Fruit fly (Drosophila melanogaster): ENCODE data around the gene CG34269.

The CG34269 gene

dm6 chr3L:528037-528436, at the start of gene CG34269:
CG34269 (plus strand) TSS chr3L:528337.
- TF ChIP-seq insv (optimal IDR thresholded peaks at IDR 0.05), result no peak
- TF ChIP-seq ttk (optimal IDR thresholded peaks at IDR 0.05), result no peak
- no peak for TF ChIP-seq psq (optimal IDR thresholded peaks at IDR 0.05)
- no peak for TF ChIP-seq Sin3A (optimal IDR thresholded peaks at IDR 0.05)
- no peak for TF ChIP-seq Myc (optimal IDR thresholded peaks at IDR 0.05)
- no peak for TF ChIP-seq h (optimal IDR thresholded peaks at IDR 0.05)

- no peak for TF ChIP-seq Sin3A (optimal IDR thresholded peaks at IDR 0.05)
- TF ChIP-seq ttk (optimal IDR thresholded peaks at IDR 0.05), result no peak
- TF ChIP-seq Myc (optimal IDR thresholded peaks at IDR 0.05), result no peak
Observed at dm6 chr3L:483818-484217, 44.3 kb upstream of the CG34269 start.

dm6 chr3L:484554-485305, 43.4 kb upstream of the CG34269 start:
- TF ChIP-seq insv (optimal IDR thresholded peaks at IDR 0.05) (no peak), ttk (optimal IDR thresholded peaks at IDR 0.05) (no peak), Sin3A (optimal IDR thresholded peaks at IDR 0.05) (no peak), psq (optimal IDR thresholded peaks at IDR 0.05) (no peak)

- TF ChIP-seq Sin3A (optimal IDR thresholded peaks at IDR 0.05), result no peak
- TF ChIP-seq psq (optimal IDR thresholded peaks at IDR 0.05), result no peak
- TF ChIP-seq Myc (optimal IDR thresholded peaks at IDR 0.05), result no peak
- TF ChIP-seq insv (optimal IDR thresholded peaks at IDR 0.05), result no peak
- no peak for TF ChIP-seq ttk (optimal IDR thresholded peaks at IDR 0.05)
- TF ChIP-seq h (optimal IDR thresholded peaks at IDR 0.05), result no peak
Observed at dm6 chr3L:485393-485792, 42.7 kb upstream of the CG34269 start.

dm6 chr3L:488159-488558, 40.0 kb upstream of the CG34269 start:
- TF ChIP-seq Myc (optimal IDR thresholded peaks at IDR 0.05), result no peak

- no peak for TF ChIP-seq psq (optimal IDR thresholded peaks at IDR 0.05)
- no peak for TF ChIP-seq ttk (optimal IDR thresholded peaks at IDR 0.05)
- no peak for TF ChIP-seq Myc (optimal IDR thresholded peaks at IDR 0.05)
- no peak for TF ChIP-seq h (optimal IDR thresholded peaks at IDR 0.05)
- TF ChIP-seq Sin3A (optimal IDR thresholded peaks at IDR 0.05), result no peak
Observed at dm6 chr3L:488612-489011, 39.5 kb upstream of the CG34269 start.

- TF ChIP-seq Sin3A (optimal IDR thresholded peaks at IDR 0.05), result no peak
Observed at dm6 chr3L:489354-489753, 38.8 kb upstream of the CG34269 start.

dm6 chr3L:489922-490807, 38.0 kb upstream of the CG34269 start:
- TF ChIP-seq Sin3A (optimal IDR thresholded peaks at IDR 0.05), result no peak
- no peak for TF ChIP-seq ttk (optimal IDR thresholded peaks at IDR 0.05)
- TF ChIP-seq h (optimal IDR thresholded peaks at IDR 0.05), result no peak
- no peak for TF ChIP-seq Myc (optimal IDR thresholded peaks at IDR 0.05)
- TF ChIP-seq insv (optimal IDR thresholded peaks at IDR 0.05), result no peak
- TF ChIP-seq psq (optimal IDR thresholded peaks at IDR 0.05), result no peak

- TF ChIP-seq insv (optimal IDR thresholded peaks at IDR 0.05), result no peak
- no peak for TF ChIP-seq Myc (optimal IDR thresholded peaks at IDR 0.05)
- TF ChIP-seq Sin3A (optimal IDR thresholded peaks at IDR 0.05), result no peak
Observed at dm6 chr3L:490808-491114, 37.4 kb upstream of the CG34269 start.

dm6 chr3L:500351-501015, 27.7 kb upstream of the CG34269 start, which contains the start of the genes CG34267 and CG34268:
CG34267 (minus strand) TSS chr3L:500451.
CG34268 (plus strand) TSS chr3L:500965.
- TF ChIP-seq insv (optimal IDR thresholded peaks at IDR 0.05), result no peak
- no peak for TF ChIP-seq Myc (optimal IDR thresholded peaks at IDR 0.05)

- TF ChIP-seq ttk (optimal IDR thresholded peaks at IDR 0.05) (no peak), insv (optimal IDR thresholded peaks at IDR 0.05) (no peak), psq (optimal IDR thresholded peaks at IDR 0.05) (no peak), Myc (optimal IDR thresholded peaks at IDR 0.05) (no peak), h (optimal IDR thresholded peaks at IDR 0.05) (no peak), Sin3A (optimal IDR thresholded peaks at IDR 0.05) (no peak)
Observed at dm6 chr3L:505782-506408, 22.2 kb upstream of the CG34269 start.

dm6 chr3L:507576-508322, 20.4 kb upstream of the CG34269 start:
- TF ChIP-seq h (optimal IDR thresholded peaks at IDR 0.05) (no peak), Myc (optimal IDR thresholded peaks at IDR 0.05) (no peak), Sin3A (optimal IDR thresholded peaks at IDR 0.05) (no peak), ttk (optimal IDR thresholded peaks at IDR 0.05) (no peak), insv (optimal IDR thresholded peaks at IDR 0.05) (no peak)

Data from Kc167 (cell line).